Worm (Caenorhabditis elegans) whole organism, mixed stage, embryonic: ENCODE data around the gene fbxa-4.

Experiments used
- ceh-43 ChIP-seq: fragments of 200-800 bp; sonication (Bioruptor generic); optimal IDR thresholded peaks from 2 replicates; lab custom pipeline; 2018; ENCODE audit warnings: mild to moderate bottlenecking, missing genetic modification characterization, moderate library complexity, missing compliant biosample characterization
- ces-1 ChIP-seq: fragments of 150-350 bp; optimal IDR thresholded peaks from 2 replicates; lab custom pipeline; 2014; ENCODE audit warnings: missing biosample characterization, missing genetic modification reagents, missing genetic modification characterization
- elt-3 ChIP-seq: fragments of 150-350 bp; optimal IDR thresholded peaks from 2 replicates; lab custom pipeline; 2014; ENCODE audit warnings: missing biosample characterization, missing genetic modification characterization
- ham-2 ChIP-seq: fragments of 200-800 bp; sonication (Bioruptor generic); optimal IDR thresholded peaks from 2 replicates; lab custom pipeline; 2018; ENCODE audit warnings: mild to moderate bottlenecking, missing genetic modification characterization, missing compliant biosample characterization
- lsy-2 ChIP-seq: fragments of 150-350 bp; optimal IDR thresholded peaks from 2 replicates; lab custom pipeline; 2014; ENCODE audit warnings: missing biosample characterization, missing genetic modification characterization
- nhr-237 ChIP-seq: fragments of 150-350 bp; optimal IDR thresholded peaks from 2 replicates; lab custom pipeline; 2014; ENCODE audit warnings: missing biosample characterization, missing genetic modification characterization
- snpc-4 ChIP-seq: fragments of 150-350 bp; optimal IDR thresholded peaks from 2 replicates; lab custom pipeline; 2014; ENCODE audit warnings: missing biosample characterization, missing genetic modification characterization
- ztf-11 ChIP-seq: fragments of 150-350 bp; optimal IDR thresholded peaks from 2 replicates; lab custom pipeline; 2014; ENCODE audit warnings: missing biosample characterization, missing genetic modification characterization

DNA sequence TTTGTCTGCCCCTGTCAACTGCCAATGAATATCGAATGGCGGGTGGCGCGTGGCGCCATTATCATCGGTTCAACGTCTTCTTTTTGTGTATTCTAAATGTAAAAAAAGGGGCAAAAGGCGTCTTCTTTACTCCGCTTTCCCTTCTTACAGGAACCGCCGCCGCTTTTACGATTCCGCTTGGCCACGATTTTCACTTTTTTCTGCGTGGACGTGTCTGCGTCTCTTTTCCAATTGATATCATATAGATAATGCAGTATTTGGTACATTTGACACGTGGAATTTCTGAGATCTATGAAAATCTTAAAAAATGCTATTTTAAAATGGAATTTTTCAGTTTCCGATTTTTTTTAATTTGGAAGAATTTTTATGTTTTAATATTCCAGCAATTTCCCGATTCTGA lies 20.2 kb upstream of the fbxa-4 start:
- TF ChIP-seq lsy-2 (tag; lab: Kevin White, UChicago), result no peak
- TF ChIP-seq snpc-4 (tag; lab: Kevin White, UChicago), result no peak
- TF ChIP-seq nhr-237 (tag; lab: Kevin White, UChicago), result no peak
- TF ChIP-seq ztf-11 (tag; lab: Kevin White, UChicago), result no peak
- no peak for TF ChIP-seq ces-1
- no peak for TF ChIP-seq elt-3
- no peak for TF ChIP-seq ham-2 (GFP tag; lab: Kevin White, UChicago)
- TF ChIP-seq ceh-43 (GFP tag; lab: Kevin White, UChicago), result no peak
